Fruit fly (Drosophila melanogaster) whole organism, pupa: ENCODE measurements around the gene Acn.

Source experiments
- CG12605 ChIP-seq: fragments of 200-800 bp; sonication (Bioruptor generic); IDR thresholded peaks from 2 replicates; pipeline ENCODE4 v1.3.6; 2022; ENCODE audit warnings: missing biosample characterization, missing genetic modification characterization
- CG13204 ChIP-seq: fragments of 200-800 bp; sonication (Bioruptor generic); optimal IDR thresholded peaks from 2 replicates; lab custom pipeline; 2018; ENCODE audit warnings: missing biosample characterization, mild to moderate bottlenecking, missing genetic modification characterization, moderate library complexity
- CG14655 ChIP-seq: fragments of 200-800 bp; sonication (Bioruptor generic); optimal IDR thresholded peaks from 3 replicates; lab custom pipeline; 2017; ENCODE audit warnings: mild to moderate bottlenecking, missing biosample characterization, missing genetic modification reagents, missing genetic modification characterization
- CG15710 ChIP-seq: fragments of 200-800 bp; sonication (Bioruptor generic); optimal IDR thresholded peaks from 2 replicates; lab custom pipeline; 2018; ENCODE audit warnings: missing biosample characterization, mild to moderate bottlenecking, missing genetic modification characterization, moderate library complexity
- CG17806 ChIP-seq: fragments of 200-800 bp; sonication (Bioruptor generic); optimal IDR thresholded peaks from 2 replicates; lab custom pipeline; 2018; ENCODE audit warnings: missing biosample characterization, mild to moderate bottlenecking, missing genetic modification characterization, moderate library complexity
- CG34367 ChIP-seq: fragments of 200-800 bp; sonication (Bioruptor generic); optimal IDR thresholded peaks from 2 replicates; lab custom pipeline; 2018; ENCODE audit warnings: missing biosample characterization, mild to moderate bottlenecking, missing genetic modification characterization
- CG4496 ChIP-seq: fragments of 200-800 bp; sonication (Bioruptor generic); IDR thresholded peaks from 3 replicates; pipeline ENCODE4 v1.3.6; 2022; ENCODE audit warnings: missing biosample characterization, missing genetic modification characterization
- CG8159 ChIP-seq: fragments of 200-800 bp; sonication (Bioruptor generic); optimal IDR thresholded peaks from 3 replicates; lab custom pipeline; 2018; ENCODE audit warnings: missing biosample characterization, mild to moderate bottlenecking, missing genetic modification characterization, moderate library complexity
- CG9948 ChIP-seq: fragments of 200-800 bp; sonication (Bioruptor generic); optimal IDR thresholded peaks from 2 replicates; lab custom pipeline; 2018; ENCODE audit warnings: missing biosample characterization, mild to moderate bottlenecking, missing genetic modification characterization, moderate library complexity
- EcR ChIP-seq: fragments of 200-800 bp; sonication (Bioruptor generic); optimal IDR thresholded peaks from 3 replicates; lab custom pipeline; 2019; ENCODE audit warnings: missing biosample characterization, missing genetic modification characterization, mild to moderate bottlenecking, moderate library complexity, missing genetic modification reagents
- Pif1A ChIP-seq: fragments of 200-800 bp; sonication (Bioruptor generic); optimal IDR thresholded peaks from 3 replicates; lab custom pipeline; 2016; ENCODE audit warnings: missing biosample characterization, missing genetic modification characterization
- Pif1B ChIP-seq: fragments of 200-800 bp; sonication (Bioruptor generic); optimal IDR thresholded peaks from 3 replicates; lab custom pipeline; 2016; ENCODE audit warnings: missing biosample characterization, missing genetic modification characterization
- Snoo ChIP-seq: fragments of 200-800 bp; sonication (Bioruptor generic); optimal IDR thresholded peaks from 3 replicates; lab custom pipeline; 2017; ENCODE audit warnings: missing biosample characterization, mild to moderate bottlenecking, missing genetic modification characterization, inconsistent platforms
- fd96Ca ChIP-seq: fragments of 200-800 bp; sonication (Bioruptor generic); IDR thresholded peaks from 3 replicates; pipeline ENCODE4 v1.3.6; 2022; ENCODE audit warnings: missing biosample characterization, missing genetic modification characterization

dm6 chr2L:19093868-19094267 is 48.7 kb downstream of the Acn start:
- TF ChIP-seq EcR (GFP tag; lab: Kevin White, UChicago) (no peak), Pif1A (no peak), CG9948 (tag; lab: Kevin White, UChicago) (no peak), CG14655 (GFP tag; lab: Kevin White, UChicago) (no peak), CG8159 (tag; lab: Kevin White, UChicago) (no peak), CG13204 (GFP tag; lab: Kevin White, UChicago) (no peak), Snoo (tag; lab: Kevin White, UChicago) (no peak), fd96Ca (GFP tag; lab: Robert Waterston, UW) (no peak), CG34367 (tag; lab: Kevin White, UChicago) (no peak), Pif1B (no peak), CG12605 (GFP tag; lab: Robert Waterston, UW) (no peak), CG17806 (tag; lab: Kevin White, UChicago) (no peak), CG15710 (tag; lab: Kevin White, UChicago) (no peak), CG4496 (GFP tag; lab: Robert Waterston, UW) (no peak)
